Fruit fly (Drosophila melanogaster) whole organism, embryonic: ENCODE measurements around the gene CG5290.

Experiments
- Asciz ChIP-seq: fragments of 200-800 bp; sonication (Bioruptor generic); optimal IDR thresholded peaks from 2 replicates; lab custom pipeline; 2017; ENCODE audit warnings: missing biosample characterization, mild to moderate bottlenecking, missing genetic modification characterization, missing genetic modification reagents
- Bgb ChIP-seq: fragments of 200-800 bp; sonication (Bioruptor generic); IDR thresholded peaks from 2 replicates; pipeline ENCODE4 v1.3.6; 2022; ENCODE audit warnings: missing biosample characterization, missing genetic modification characterization; ENCODE audit not compliant: partially characterized antibody
- CG10209 ChIP-seq: fragments of 200-800 bp; sonication (Bioruptor generic); optimal IDR thresholded peaks from 3 replicates; lab custom pipeline; 2017; ENCODE audit warnings: missing biosample characterization, mild to moderate bottlenecking, missing genetic modification characterization, missing genetic modification reagents
- CG1024 ChIP-seq: fragments of 200-800 bp; sonication (Bioruptor generic); IDR thresholded peaks from 2 replicates; pipeline ENCODE4 v1.3.6; 2022; ENCODE audit warnings: missing biosample characterization, missing genetic modification characterization
- CG10431 ChIP-seq: fragments of 200-800 bp; sonication (Bioruptor generic); optimal IDR thresholded peaks from 3 replicates; lab custom pipeline; 2018; ENCODE audit warnings: missing biosample characterization, mild to moderate bottlenecking, missing genetic modification characterization
- CG12659 ChIP-seq: fragments of 200-800 bp; sonication (Bioruptor generic); optimal IDR thresholded peaks from 3 replicates; lab custom pipeline; 2017; ENCODE audit warnings: mild to moderate bottlenecking, missing biosample characterization, missing genetic modification reagents, missing genetic modification characterization
- CG13624 ChIP-seq: fragments of 200-800 bp; sonication (Bioruptor generic); optimal IDR thresholded peaks from 2 replicates; lab custom pipeline; 2016; ENCODE audit warnings: missing biosample characterization, missing genetic modification characterization
- CG14441 ChIP-seq: fragments of 200-800 bp; sonication (Bioruptor generic); IDR thresholded peaks from 2 replicates; pipeline ENCODE4 v1.3.6; 2022; ENCODE audit warnings: missing biosample characterization, missing genetic modification characterization
- CG16779 ChIP-seq: fragments of 200-800 bp; sonication (Bioruptor generic); IDR thresholded peaks from 2 replicates; pipeline ENCODE4 v1.3.6; 2022; ENCODE audit warnings: missing biosample characterization, missing genetic modification characterization
- CG18619 ChIP-seq: fragments of 200-800 bp; sonication (Bioruptor generic); optimal IDR thresholded peaks from 3 replicates; lab custom pipeline; 2017; ENCODE audit warnings: missing biosample characterization, mild to moderate bottlenecking, missing genetic modification characterization
- CG31388 ChIP-seq: fragments of 200-800 bp; sonication (Bioruptor generic); optimal IDR thresholded peaks from 2 replicates; lab custom pipeline; 2016; ENCODE audit warnings: missing biosample characterization, missing genetic modification characterization
- CG3726 ChIP-seq: fragments of 200-800 bp; sonication (Bioruptor generic); IDR thresholded peaks from 3 replicates; pipeline ENCODE4, ENCODE4 v1.3.6; 2022; ENCODE audit warnings: missing biosample characterization, missing genetic modification characterization
- CG43689 ChIP-seq: fragments of 200-800 bp; sonication (Bioruptor generic); IDR thresholded peaks from 2 replicates; pipeline ENCODE4 v1.3.6; 2022; ENCODE audit warnings: missing biosample characterization, missing genetic modification characterization
- CG5245 ChIP-seq: fragments of 200-800 bp; sonication (Bioruptor generic); optimal IDR thresholded peaks from 3 replicates; lab custom pipeline; 2016; ENCODE audit warnings: missing biosample characterization, missing genetic modification characterization
- Dbx ChIP-seq: fragments of 200-800 bp; sonication (Bioruptor generic); IDR thresholded peaks from 3 replicates; pipeline ENCODE4 v1.3.6; 2022; ENCODE audit warnings: missing biosample characterization, missing genetic modification characterization
- Dll ChIP-seq: fragments of 200-800 bp; sonication (Bioruptor generic); IDR thresholded peaks from 4 replicates; pipeline ENCODE4 v1.3.6; 2022; ENCODE audit warnings: missing biosample characterization, missing genetic modification characterization; ENCODE audit not compliant: partially characterized antibody
- ERR ChIP-seq: fragments of 200-800 bp; sonication (Bioruptor generic); optimal IDR thresholded peaks from 2 replicates; lab custom pipeline; 2016; ENCODE audit warnings: missing biosample characterization, missing genetic modification characterization
- Eip74EF ChIP-seq, 2 experiments: fragments of 200-800 bp in 1 of 2; fragments of >200 bp in 1 of 2; sonication (Bioruptor generic) in 1 of 2; optimal IDR thresholded peaks; 2 replicates each; lab custom pipeline; 2017 to 2019; ENCODE audit warnings: missing biosample characterization in 2 of 2, missing genetic modification characterization in 2 of 2, mild to moderate bottlenecking in 1 of 2, moderate library complexity in 1 of 2
- Fer2 ChIP-seq: fragments of 200-800 bp; sonication (Bioruptor generic); optimal IDR thresholded peaks from 2 replicates; lab custom pipeline; 2018; ENCODE audit warnings: missing biosample characterization, mild to moderate bottlenecking, missing genetic modification characterization, moderate library complexity
- Hr78 ChIP-seq, 2 experiments: fragments of 200-800 bp in 1 of 2; fragments of >200 bp in 1 of 2; sonication (Bioruptor generic) in 1 of 2; optimal IDR thresholded peaks; 2 replicates each; lab custom pipeline; 2017 to 2019; ENCODE audit warnings: missing biosample characterization in 2 of 2, missing genetic modification characterization in 2 of 2, mild to moderate bottlenecking in 1 of 2, moderate library complexity in 1 of 2
- NC2α ChIP-seq: fragments of 200-800 bp; sonication (Bioruptor generic); optimal IDR thresholded peaks from 2 replicates; lab custom pipeline; 2016; ENCODE audit warnings: missing biosample characterization, missing genetic modification characterization
- Nf-YA ChIP-seq: fragments of 200-800 bp; sonication (Bioruptor generic); IDR thresholded peaks from 2 replicates; pipeline ENCODE4 v1.3.6; 2022; ENCODE audit warnings: missing biosample characterization, missing genetic modification characterization
- Poxn ChIP-seq: fragments of 200-800 bp; sonication (Bioruptor generic); IDR thresholded peaks from 2 replicates; pipeline ENCODE4 v1.3.6; 2022; ENCODE audit warnings: missing biosample characterization, missing genetic modification characterization
- Ravus ChIP-seq: fragments of 200-800 bp; sonication (Bioruptor generic); IDR thresholded peaks from 2 replicates; pipeline ENCODE4 v1.3.6; 2022; ENCODE audit warnings: missing biosample characterization, missing genetic modification characterization
- Rfx ChIP-seq: fragments of 200-800 bp; sonication (Bioruptor generic); IDR thresholded peaks from 2 replicates; pipeline ENCODE4 v1.3.6; 2022; ENCODE audit warnings: missing biosample characterization, missing genetic modification characterization
- Sry-δ ChIP-seq: fragments of 200-800 bp; sonication (Bioruptor generic); optimal IDR thresholded peaks from 2 replicates; lab custom pipeline; 2016; ENCODE audit warnings: missing biosample characterization, missing genetic modification characterization
- Taf1 ChIP-seq: fragments of 200-800 bp; sonication (Bioruptor generic); IDR thresholded peaks from 2 replicates; pipeline ENCODE4 v1.3.6; 2022; ENCODE audit warnings: missing biosample characterization, missing genetic modification characterization
- Usf ChIP-seq: fragments of 200-800 bp; sonication (Bioruptor generic); optimal IDR thresholded peaks from 2 replicates; lab custom pipeline; 2017; ENCODE audit warnings: missing genotype, missing biosample characterization, missing genetic modification characterization
- ash1 ChIP-seq: fragments of 200-800 bp; sonication (Bioruptor generic); optimal IDR thresholded peaks from 2 replicates; lab custom pipeline; 2018; ENCODE audit warnings: missing biosample characterization, mild to moderate bottlenecking, missing genetic modification characterization
- chif ChIP-seq, 2 experiments: fragments of 200-800 bp; sonication (Bioruptor generic); optimal IDR thresholded peaks; 3 replicates each; lab custom pipeline; 2016; ENCODE audit warnings: missing biosample characterization in 2 of 2, missing genetic modification characterization in 2 of 2
- chm ChIP-seq: fragments of 200-800 bp; sonication (Bioruptor generic); IDR thresholded peaks from 2 replicates; pipeline ENCODE4 v1.3.6; 2022; ENCODE audit warnings: missing biosample characterization, missing genetic modification characterization
- da ChIP-seq: fragments of 200-800 bp; sonication (Bioruptor generic); optimal IDR thresholded peaks from 2 replicates; lab custom pipeline; 2016; ENCODE audit warnings: missing biosample characterization, missing genetic modification characterization
- dimm ChIP-seq: fragments of 200-800 bp; sonication (Bioruptor generic); IDR thresholded peaks from 2 replicates; pipeline ENCODE4 v1.3.6; 2022; ENCODE audit warnings: missing biosample characterization, missing genetic modification characterization
- fd102C ChIP-seq: fragments of 200-800 bp; sonication (Bioruptor generic); optimal IDR thresholded peaks from 2 replicates; lab custom pipeline; 2018; ENCODE audit warnings: missing biosample characterization, mild to moderate bottlenecking, missing genetic modification characterization, moderate library complexity
- gsb-n ChIP-seq: fragments of 200-800 bp; sonication (Bioruptor generic); optimal IDR thresholded peaks from 3 replicates; lab custom pipeline; 2018; ENCODE audit warnings: missing biosample characterization, mild to moderate bottlenecking, missing genetic modification characterization
- hth ChIP-seq: fragments of >200 bp; optimal IDR thresholded peaks from 2 replicates; lab custom pipeline; 2017; ENCODE audit warnings: inconsistent platforms
- kni ChIP-seq: fragments of 200-800 bp; sonication (Bioruptor generic); optimal IDR thresholded peaks from 3 replicates; lab custom pipeline; 2017; ENCODE audit warnings: mild to moderate bottlenecking, missing biosample characterization, missing genetic modification reagents, missing genetic modification characterization
- onecut ChIP-seq: fragments of 200-800 bp; sonication (Bioruptor generic); IDR thresholded peaks from 2 replicates; pipeline ENCODE4 v1.3.6; 2022; ENCODE audit warnings: missing biosample characterization, missing genetic modification characterization
- pan ChIP-seq, 4 experiments: fragments of >200 bp in 3 of 4; fragments of 200-800 bp in 1 of 4; sonication (Bioruptor generic) in 1 of 4; optimal IDR thresholded peaks in 3 of 4; IDR thresholded peaks in 1 of 4; 2 replicates each; pipeline versions ENCODE4 v1.3.6 to Lab custom; 2017 to 2022; ENCODE audit warnings: missing biosample characterization in 2 of 4, missing genetic modification characterization in 2 of 4, mixed read lengths in 1 of 4
- pros ChIP-seq: fragments of 200-800 bp; sonication (Bioruptor generic); optimal IDR thresholded peaks from 3 replicates; lab custom pipeline; 2019; ENCODE audit warnings: missing biosample characterization, mild to moderate bottlenecking, missing genetic modification characterization, moderate library complexity
- run ChIP-seq: fragments of 200-800 bp; sonication (Bioruptor generic); optimal IDR thresholded peaks from 3 replicates; lab custom pipeline; 2018; ENCODE audit warnings: missing biosample characterization, mild to moderate bottlenecking, missing genetic modification characterization
- sc ChIP-seq, 3 experiments: fragments of >200 bp in 2 of 3; fragments of 200-800 bp in 1 of 3; sonication (Bioruptor generic) in 1 of 3; optimal IDR thresholded peaks; 2 replicates in 2 of 3; 3 replicates in 1 of 3; lab custom pipeline; 2017; ENCODE audit warnings: mild to moderate bottlenecking in 1 of 3, missing biosample characterization in 1 of 3, missing genetic modification characterization in 1 of 3, missing genetic modification reagents in 1 of 3
- slbo ChIP-seq: fragments of 200-800 bp; sonication (Bioruptor generic); IDR thresholded peaks from 2 replicates; pipeline ENCODE4 v1.3.6; 2022; ENCODE audit warnings: missing biosample characterization, missing genetic modification characterization
- slp2 ChIP-seq: fragments of 200-800 bp; sonication (Bioruptor generic); optimal IDR thresholded peaks from 2 replicates; lab custom pipeline; 2016; ENCODE audit warnings: missing biosample characterization, missing genetic modification characterization
- stc ChIP-seq: fragments of 200-800 bp; sonication (Bioruptor generic); IDR thresholded peaks from 2 replicates; pipeline ENCODE4 v1.3.6; 2022; ENCODE audit warnings: missing biosample characterization, missing genetic modification characterization
- stwl ChIP-seq: fragments of 200-800 bp; sonication (Bioruptor generic); optimal IDR thresholded peaks from 3 replicates; lab custom pipeline; 2018; ENCODE audit warnings: missing biosample characterization, mild to moderate bottlenecking, missing genetic modification characterization, moderate library complexity
- sug ChIP-seq: fragments of 200-800 bp; optimal IDR thresholded peaks from 2 replicates; lab custom pipeline; 2019; ENCODE audit warnings: missing biosample characterization, mild to moderate bottlenecking, missing genetic modification characterization, moderate library complexity
- tap ChIP-seq: fragments of 200-800 bp; optimal IDR thresholded peaks from 3 replicates; lab custom pipeline; 2019; ENCODE audit warnings: missing biosample characterization, mild to moderate bottlenecking, missing genetic modification characterization, moderate library complexity
- tup ChIP-seq: fragments of 200-800 bp; sonication (Bioruptor generic); optimal IDR thresholded peaks from 2 replicates; lab custom pipeline; 2016; ENCODE audit warnings: missing biosample characterization, mild to moderate bottlenecking, missing genetic modification characterization, moderate library complexity
- yki ChIP-seq: fragments of >200 bp; optimal IDR thresholded peaks from 3 replicates; lab custom pipeline; 2018
- zfh1 ChIP-seq: fragments of 200-800 bp; sonication (Bioruptor generic); IDR thresholded peaks from 3 replicates; pipeline ENCODE4 v1.3.6; 2022; ENCODE audit warnings: missing biosample characterization, missing genetic modification characterization

Gene CG5290

dm6 chr3L:17941575-17941974, 29.2 kb upstream of the CG5290 start (continued):
- no peak for TF ChIP-seq CG18619 (GFP tag; lab: Kevin White, UChicago)
- TF ChIP-seq Asciz (GFP tag; lab: Kevin White, UChicago), result no peak
- no peak for TF ChIP-seq CG16779 (GFP tag; lab: Robert Waterston, UW)
- TF ChIP-seq Taf1 (GFP tag; lab: Robert Waterston, UW), result no peak
- TF ChIP-seq Dll (GFP tag; lab: Robert Waterston, UW), result no peak
- no peak for TF ChIP-seq CG5245
- no peak for TF ChIP-seq pros (GFP tag; lab: Kevin White, UChicago)
- no peak for TF ChIP-seq ash1 (GFP tag; lab: Kevin White, UChicago)
- peak; percentile 33; the same call in 1 of the 2 replicates for TF ChIP-seq slbo
- no peak for TF ChIP-seq yki (lab: Kevin White, UChicago)
- TF ChIP-seq Sry-δ (GFP tag; lab: Kevin White, UChicago), result no peak
- no peak for TF ChIP-seq NC2α (GFP tag; lab: Kevin White, UChicago)
- no peak for TF ChIP-seq tup
- TF ChIP-seq chif (GFP tag; optimal IDR thresholded peaks at IDR 0.05; lab: Kevin White, UChicago), result no peak
- TF ChIP-seq tap (tag; lab: Kevin White, UChicago), result no peak
- no peak for TF ChIP-seq dimm (GFP tag; lab: Robert Waterston, UW)
- TF ChIP-seq sc (optimal IDR thresholded peaks at IDR 0.05; lab: Kevin White, UChicago), result no peak
- TF ChIP-seq sc (GFP tag; optimal IDR thresholded peaks at IDR 0.05; lab: Kevin White, UChicago), result no peak
- TF ChIP-seq Nf-YA (GFP tag; lab: Robert Waterston, UW), result no peak
- TF ChIP-seq CG1024, result no peak
- no peak for TF ChIP-seq pan (optimal IDR thresholded peaks at IDR 0.05; lab: Kevin White, UChicago)
- peak in 1 of 2 experiments; percentile 35 for TF ChIP-seq pan (GFP tag; optimal IDR thresholded peaks at IDR 0.05 in 1 of 2, IDR thresholded peaks at IDR 0.05 in 1 of 2)
- TF ChIP-seq kni (GFP tag; lab: Kevin White, UChicago), result no peak
- TF ChIP-seq Usf (GFP tag; lab: Kevin White, UChicago), result no peak
- TF ChIP-seq run (tag; lab: Kevin White, UChicago), result no peak
- TF ChIP-seq ERR (GFP tag; lab: Kevin White, UChicago), result no peak
- no peak for TF ChIP-seq Eip74EF (GFP tag; optimal IDR thresholded peaks at IDR 0.05; lab: Kevin White, UChicago)
- no peak for TF ChIP-seq fd102C (GFP tag; lab: Kevin White, UChicago)
- no peak for TF ChIP-seq stwl
- TF ChIP-seq gsb-n (tag; lab: Kevin White, UChicago), result no peak
- TF ChIP-seq onecut (GFP tag; lab: Robert Waterston, UW), result no peak
- no peak for TF ChIP-seq Poxn
- TF ChIP-seq Ravus (GFP tag; lab: Robert Waterston, UW), result no peak
- no peak for TF ChIP-seq CG43689 (GFP tag; lab: Robert Waterston, UW)
- no peak for TF ChIP-seq stc (GFP tag; lab: Robert Waterston, UW)
- TF ChIP-seq hth (lab: Kevin White, UChicago), result no peak
- no peak for TF ChIP-seq da (GFP tag; lab: Kevin White, UChicago)
- no peak for TF ChIP-seq Hr78 (GFP tag; optimal IDR thresholded peaks at IDR 0.05; lab: Kevin White, UChicago)
- TF ChIP-seq CG13624 (GFP tag; lab: Kevin White, UChicago), result no peak
- 0 out of 3 replicates have a peak, but pooled peaks have one; percentile 27 for TF ChIP-seq zfh1
- peak; percentile 10 for TF ChIP-seq CG12659
- no peak for TF ChIP-seq sug (tag; lab: Kevin White, UChicago)
- no peak for TF ChIP-seq CG3726 (GFP tag; lab: Robert Waterston, UW)
- TF ChIP-seq chm, result no peak
- peak; percentile 54; the same call in 2 of the 3 replicates for TF ChIP-seq Dbx
- TF ChIP-seq Rfx (GFP tag; lab: Robert Waterston, UW), result 0 out of 2 replicates have a peak, but pooled peaks have one; percentile 45
- TF ChIP-seq Fer2, result no peak
- no peak for TF ChIP-seq CG14441 (GFP tag; lab: Robert Waterston, UW)
- peak; percentile 10 for TF ChIP-seq CG10209 (GFP tag; lab: Kevin White, UChicago)
- TF ChIP-seq slp2 (GFP tag; lab: Kevin White, UChicago), result no peak
- no peak for TF ChIP-seq CG10431 (GFP tag; lab: Kevin White, UChicago)
- no peak for TF ChIP-seq CG31388
- no peak for TF ChIP-seq Bgb (GFP tag; lab: Robert Waterston, UW)
